Fruit fly (Drosophila melanogaster) S2 (cell line): ENCODE measurements around the gene CG9215.

ENCODE experiments used
- CG8478 ChIP-seq: fragments of >200 bp; optimal IDR thresholded peaks from 2 replicates; lab custom pipeline; 2018
- CTCF ChIP-seq, 2 experiments: fragments of >200 bp; optimal IDR thresholded peaks; 2 replicates each; lab custom pipeline; 2018

DNA sequence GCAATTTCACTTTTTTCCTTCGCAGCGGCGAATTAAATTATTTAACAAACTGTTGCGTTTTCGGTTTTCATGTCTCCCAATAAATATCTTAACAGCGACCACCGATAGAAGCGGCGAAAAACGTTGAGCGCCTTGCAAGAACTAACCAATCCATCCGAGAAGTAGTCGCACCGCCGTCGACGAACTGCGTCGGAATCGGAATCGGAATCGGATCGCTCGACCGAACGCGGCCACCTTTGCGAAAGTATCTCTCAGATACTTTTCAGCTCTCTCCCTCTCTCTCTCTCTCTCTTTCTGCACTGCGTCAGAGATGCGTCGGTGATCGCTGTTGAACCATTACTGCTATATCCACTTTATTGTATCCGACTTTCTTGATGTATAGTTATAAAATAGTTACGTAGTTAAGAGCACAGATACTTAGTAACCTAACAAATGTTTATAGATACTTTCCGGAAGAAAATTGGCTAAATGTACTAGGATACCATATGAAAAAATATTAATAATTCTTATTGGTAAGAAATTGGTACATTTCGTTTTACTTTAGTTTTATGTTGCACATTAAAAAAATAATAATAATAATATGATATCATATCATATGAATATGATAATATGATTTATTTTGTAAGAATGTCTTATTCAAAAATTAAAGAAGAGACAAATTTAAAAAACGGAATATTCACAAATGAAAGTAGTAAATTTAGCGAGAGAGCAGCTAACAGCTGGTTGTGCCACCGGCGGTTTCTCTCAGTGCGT lies 11.0 kb upstream of the CG9215 start, which contains the start of gene Chsy:
- TF ChIP-seq CG8478 (lab: Kevin White, UChicago), result no peak
- TF ChIP-seq CTCF (optimal IDR thresholded peaks at IDR 0.05; lab: Kevin White, UChicago), result no peak
